Fruit fly (Drosophila melanogaster): Measurements from ENCODE around the gene Ldh.

DNA sequence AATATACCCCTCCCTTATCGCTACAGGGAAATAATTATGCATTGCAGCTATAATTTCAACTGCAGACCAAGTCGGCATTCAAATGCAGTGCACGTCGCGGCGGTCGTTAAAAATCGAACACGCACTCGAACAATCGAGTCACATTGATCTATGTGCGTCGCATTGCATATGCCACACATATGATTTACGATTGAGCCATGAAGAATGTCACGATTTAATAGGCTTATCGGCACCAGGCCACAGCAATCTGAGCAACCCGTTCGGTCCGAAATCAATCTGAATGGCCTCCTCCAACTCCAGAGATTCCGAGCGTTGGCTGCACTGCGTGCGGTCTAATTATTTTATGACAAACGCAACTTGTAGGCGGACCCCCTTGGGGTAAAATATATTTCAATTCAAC, 48.0 kb upstream of the Ldh start:
- TF ChIP-seq kay (GFP tag; ENCODE audit: borderline replicate concordance) (no peak), Mnt (GFP tag; optimal IDR thresholded peaks at IDR 0.05) (no peak), toe (GFP tag; optimal IDR thresholded peaks at IDR 0.05) (no peak), ovo (GFP tag; optimal IDR thresholded peaks at IDR 0.05) (no peak), CG7101 (tag; optimal IDR thresholded peaks at IDR 0.05) (no peak), CG33017 (tag; optimal IDR thresholded peaks at IDR 0.05) (no peak), pad (GFP tag; optimal IDR thresholded peaks at IDR 0.05) (no peak), cnc (optimal IDR thresholded peaks at IDR 0.05) (no peak), CG7045 (GFP tag; optimal IDR thresholded peaks at IDR 0.05) (no peak), CG1620 (GFP tag; optimal IDR thresholded peaks at IDR 0.05) (no peak), CG12768 (GFP tag; optimal IDR thresholded peaks at IDR 0.05) (no peak), cic (GFP tag; optimal IDR thresholded peaks at IDR 0.05) (no peak), CG5204 (GFP tag; optimal IDR thresholded peaks at IDR 0.05) (no peak)

Data from whole organism, adult.